Worm (Caenorhabditis elegans) whole organism, early embryonic: ENCODE measurements around the gene K03H1.13.

Source experiments
- B0310.2 ChIP-seq: sonication (generic microtip); optimal IDR thresholded peaks from 2 replicates; lab custom pipeline; 2016; ENCODE audit warnings: mild to moderate bottlenecking, missing genetic modification characterization, missing compliant biosample characterization
- F13C5.2 ChIP-seq: sonication (generic microtip); optimal IDR thresholded peaks from 2 replicates; lab custom pipeline; 2017; ENCODE audit warnings: mild to moderate bottlenecking, missing genetic modification characterization, inconsistent platforms, missing compliant biosample characterization
- aly-1 ChIP-seq: sonication (generic microtip); optimal IDR thresholded peaks from 2 replicates; lab custom pipeline; 2016; ENCODE audit warnings: missing genetic modification characterization, missing compliant biosample characterization
- ama-1 ChIP-seq: fragments of 150-350 bp; optimal IDR thresholded peaks from 2 replicates; lab custom pipeline; 2014
- ets-7 ChIP-seq: sonication (generic microtip); optimal IDR thresholded peaks from 2 replicates; lab custom pipeline; 2016; ENCODE audit warnings: missing genotype, missing genetic modification characterization, missing compliant biosample characterization
- flt-1 ChIP-seq: fragments of 200-800 bp; sonication (Bioruptor generic); IDR thresholded peaks from 2 replicates; pipeline ENCODE4 v1.3.6; 2022; ENCODE audit warnings: missing genetic modification characterization, missing compliant biosample characterization
- hmbx-1 ChIP-seq: sonication (generic microtip); optimal IDR thresholded peaks from 2 replicates; lab custom pipeline; 2016; ENCODE audit warnings: mild to moderate bottlenecking, missing genetic modification characterization, missing compliant biosample characterization
- hnd-1 ChIP-seq: sonication (generic microtip); optimal IDR thresholded peaks from 2 replicates; lab custom pipeline; 2016; ENCODE audit warnings: missing genetic modification characterization, missing compliant biosample characterization
- pes-1 ChIP-seq: fragments of 200-800 bp; sonication (Bioruptor generic); IDR thresholded peaks from 2 replicates; pipeline ENCODE4 v1.3.6; 2022; ENCODE audit warnings: missing genetic modification reagents, missing genetic modification characterization, missing compliant biosample characterization
- scrt-1 ChIP-seq: fragments of 200-800 bp; sonication (Bioruptor generic); IDR thresholded peaks from 2 replicates; pipeline ENCODE4 v1.3.6; 2022; ENCODE audit warnings: missing genetic modification characterization, missing compliant biosample characterization
- sea-1 ChIP-seq: fragments of 200-800 bp; sonication (Bioruptor generic); conservative IDR thresholded peaks from 2 replicates; pipeline ENCODE4 v1.3.6; 2022; ENCODE audit warnings: missing genetic modification characterization, missing compliant biosample characterization
- tbx-11 ChIP-seq: fragments of 200-800 bp; sonication (Bioruptor generic); IDR thresholded peaks from 2 replicates; pipeline ENCODE4 v1.3.6; 2022; ENCODE audit warnings: missing genetic modification characterization, missing compliant biosample characterization
- tbx-37 ChIP-seq: fragments of 200-800 bp; sonication (Bioruptor generic); conservative IDR thresholded peaks from 2 replicates; pipeline ENCODE4 v1.3.6; 2022; ENCODE audit warnings: missing genetic modification reagents, missing genetic modification characterization, missing compliant biosample characterization
- tra-4 ChIP-seq: sonication (generic microtip); optimal IDR thresholded peaks from 2 replicates; lab custom pipeline; 2017; ENCODE audit warnings: missing genetic modification characterization, missing compliant biosample characterization

DNA sequence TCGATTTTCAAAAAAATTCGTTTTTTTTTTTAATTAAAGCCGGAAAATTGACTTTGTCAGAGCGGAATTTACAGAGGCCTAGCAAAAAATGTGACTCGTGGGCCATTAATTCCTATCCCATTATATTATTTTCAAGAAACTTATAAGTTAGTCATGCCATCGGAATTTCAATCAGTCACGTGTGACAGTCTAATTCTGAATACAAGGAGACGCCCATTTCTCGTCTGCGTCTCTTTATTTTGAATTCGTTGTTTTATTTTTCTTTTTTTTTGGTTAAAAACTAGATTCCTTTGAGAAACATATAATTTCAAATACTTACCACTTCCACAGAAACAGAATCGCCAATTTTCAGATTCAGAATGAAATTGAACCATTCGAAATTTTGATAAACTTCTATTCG, 41.4 kb downstream of the K03H1.13 start:
- TF ChIP-seq ets-7 (tag; lab: Kevin White, UChicago) (no peak), hnd-1 (tag; lab: Kevin White, UChicago) (no peak), ama-1 (lab: Kevin White, UChicago) (no peak), sea-1 (no peak), aly-1 (tag; lab: Kevin White, UChicago) (no peak), pes-1 (GFP tag; lab: Robert Waterston, UW) (no peak), tbx-37 (GFP tag; lab: Robert Waterston, UW) (no peak), flt-1 (GFP tag; lab: Robert Waterston, UW) (no peak), tbx-11 (no peak), scrt-1 (no peak), B0310.2 (tag; lab: Kevin White, UChicago) (no peak), F13C5.2 (tag; lab: Kevin White, UChicago) (no peak), hmbx-1 (tag; lab: Kevin White, UChicago) (no peak), tra-4 (tag; lab: Kevin White, UChicago) (no peak)
